Fruit fly (Drosophila melanogaster): Measurements from ENCODE around the gene bnk.

Gene bnk

dm6 chr3R:31225043-31225681 is 32.0 kb downstream of the bnk start (continued):
- TF ChIP-seq CG14441 (GFP tag; IDR thresholded peaks at IDR 0.05), result no peak
- TF ChIP-seq trem (tag; optimal IDR thresholded peaks at IDR 0.05), result no peak
- no peak for TF ChIP-seq Camta (GFP tag; optimal IDR thresholded peaks at IDR 0.05)
- TF ChIP-seq da (GFP tag; optimal IDR thresholded peaks at IDR 0.05), result no peak
- TF ChIP-seq CG15601 (tag; optimal IDR thresholded peaks at IDR 0.05), result no peak
- TF ChIP-seq CG15073 (GFP tag; optimal IDR thresholded peaks at IDR 0.05), result no peak
- TF ChIP-seq Lpt (GFP tag; optimal IDR thresholded peaks at IDR 0.05), result no peak
- TF ChIP-seq CG9817 (tag; optimal IDR thresholded peaks at IDR 0.05), result no peak
- no peak for TF ChIP-seq NfI (GFP tag; optimal IDR thresholded peaks at IDR 0.05)
- no peak for TF ChIP-seq Doc3 (GFP tag; IDR thresholded peaks at IDR 0.05; ENCODE audit: partially characterized antibody)
- TF ChIP-seq abd-A (tag; optimal IDR thresholded peaks at IDR 0.05), result no peak
- TF ChIP-seq CG17568 (GFP tag; optimal IDR thresholded peaks at IDR 0.05), result no peak
- peak; percentile 24 for TF ChIP-seq mirr (GFP tag; optimal IDR thresholded peaks at IDR 0.05)
- no peak for TF ChIP-seq Ada2b (GFP tag; IDR thresholded peaks at IDR 0.05)
- TF ChIP-seq CG2120 (GFP tag; optimal IDR thresholded peaks at IDR 0.05), result no peak
- no peak for TF ChIP-seq shn (GFP tag; optimal IDR thresholded peaks at IDR 0.05)
- peak; percentile 72 for TF ChIP-seq CG10366 (GFP tag; IDR thresholded peaks at IDR 0.05)
- TF ChIP-seq ato (GFP tag; IDR thresholded peaks at IDR 0.05; ENCODE audit: partially characterized antibody), result no peak
- TF ChIP-seq cas (GFP tag; IDR thresholded peaks at IDR 0.05), result no peak
- no peak for TF ChIP-seq yki (optimal IDR thresholded peaks at IDR 0.05)
- TF ChIP-seq CG15011 (GFP tag; optimal IDR thresholded peaks at IDR 0.05), result no peak
- TF ChIP-seq otp (GFP tag; IDR thresholded peaks at IDR 0.05), result peak; percentile 58; the same call in 1 of the 3 replicates
- TF ChIP-seq Hsf (GFP tag; optimal IDR thresholded peaks at IDR 0.05), result no peak
- peak; percentile 81 for TF ChIP-seq Ets65A (GFP tag)
- no peak for TF ChIP-seq nmo (GFP tag; optimal IDR thresholded peaks at IDR 0.05)

dm6 chr3R:31231134-31231533 is 38.0 kb downstream of the bnk start:
- no peak for TF ChIP-seq fd3F (GFP tag; optimal IDR thresholded peaks at IDR 0.05)
- TF ChIP-seq pita (GFP tag; optimal IDR thresholded peaks at IDR 0.05), result peak; percentile 8
- peak; percentile 75; the same call in 1 of the 3 replicates for TF ChIP-seq CG2199 (GFP tag; IDR thresholded peaks at IDR 0.05)
- peak; percentile 11; the same call in 1 of the 3 replicates for TF ChIP-seq Opbp (GFP tag; IDR thresholded peaks at IDR 0.05; ENCODE audit: partially characterized antibody)
- peak; percentile 98 for TF ChIP-seq CG6654 (GFP tag; optimal IDR thresholded peaks at IDR 0.05)
- no peak for TF ChIP-seq grn (GFP tag; optimal IDR thresholded peaks at IDR 0.05)
- 0 out of 2 replicates have a peak, but pooled peaks have one; percentile 9 for TF ChIP-seq CG42726 (GFP tag; IDR thresholded peaks at IDR 0.05; ENCODE audit: partially characterized antibody)
- peak; percentile 1 for TF ChIP-seq Ssrp (tag; optimal IDR thresholded peaks at IDR 0.05)
- no peak for TF ChIP-seq unc-4 (GFP tag; IDR thresholded peaks at IDR 0.05; ENCODE audit: partially characterized antibody)
- TF ChIP-seq Tbp (GFP tag; optimal IDR thresholded peaks at IDR 0.05), result peak; percentile 8
- 0 out of 3 replicates have a peak, but pooled peaks have one; percentile 40 for TF ChIP-seq CG6791 (GFP tag; IDR thresholded peaks at IDR 0.05; ENCODE audit: partially characterized antibody)

dm6 chr3R:31232236-31232635 is 39.1 kb downstream of the bnk start, which contains the start of gene CG15563:
Gene CG15563 (minus strand): TSS chr3R:31232336.
- no peak for TF ChIP-seq Ssrp (tag; optimal IDR thresholded peaks at IDR 0.05)
- TF ChIP-seq CG12299 (tag; optimal IDR thresholded peaks at IDR 0.05), result no peak
- no peak for TF ChIP-seq CG15514 (GFP tag; optimal IDR thresholded peaks at IDR 0.05)
- TF ChIP-seq da (GFP tag; optimal IDR thresholded peaks at IDR 0.05), result no peak
- TF ChIP-seq CG17612 (GFP tag; IDR thresholded peaks at IDR 0.05), result no peak
- TF ChIP-seq al (GFP tag; IDR thresholded peaks at IDR 0.05), result no peak
- TF ChIP-seq abd-A (tag; optimal IDR thresholded peaks at IDR 0.05), result no peak
- TF ChIP-seq prd (optimal IDR thresholded peaks at IDR 0.05), result no peak
- TF ChIP-seq prd (GFP tag; IDR thresholded peaks at IDR 0.05), result no peak
- TF ChIP-seq CG5180 (GFP tag; optimal IDR thresholded peaks at IDR 0.05), result no peak
